Worm (Caenorhabditis elegans) whole organism, young adult: Measurements from ENCODE around the gene irk-3.
A peak's percentile ranks its signal among the peaks of the same experiment; 100 is the strongest.

Experiments used
- C06A6.2 ChIP-seq: fragments of 200-800 bp; sonication (Bioruptor generic); conservative IDR thresholded peaks from 2 replicates; pipeline ENCODE4 v1.3.6; 2022; ENCODE audit warnings: missing genetic modification characterization, missing compliant biosample characterization
- C17E4.6 ChIP-seq: fragments of 200-800 bp; sonication (Bioruptor generic); IDR thresholded peaks from 2 replicates; pipeline ENCODE4 v1.3.6; 2022; ENCODE audit warnings: missing genetic modification reagents, missing genetic modification characterization, missing compliant biosample characterization
- D2030.7 ChIP-seq: fragments of 200-800 bp; sonication (Bioruptor generic); IDR thresholded peaks from 2 replicates; pipeline ENCODE4 v1.3.6; 2022; ENCODE audit warnings: missing genetic modification reagents, missing genetic modification characterization, missing compliant biosample characterization
- F23B12.7 ChIP-seq: sonication (generic microtip); optimal IDR thresholded peaks from 2 replicates; lab custom pipeline; 2017; ENCODE audit warnings: missing genetic modification characterization, mild to moderate bottlenecking, missing compliant biosample characterization, antibody characterized with exemption, moderate library complexity; ENCODE audit not compliant: insufficient read depth
- F55B11.4 ChIP-seq: sonication (generic microtip); optimal IDR thresholded peaks from 2 replicates; lab custom pipeline; 2016; ENCODE audit warnings: missing compliant biosample characterization, missing genetic modification characterization, borderline replicate concordance; ENCODE audit not compliant: insufficient read depth
- F57C9.4 ChIP-seq: sonication (generic microtip); optimal IDR thresholded peaks from 2 replicates; lab custom pipeline; 2017; ENCODE audit warnings: mild to moderate bottlenecking, missing genetic modification characterization, missing compliant biosample characterization
- T26A5.8 ChIP-seq: sonication (generic microtip); optimal IDR thresholded peaks from 2 replicates; lab custom pipeline; 2016; ENCODE audit warnings: missing genetic modification characterization, missing compliant biosample characterization
- Y53G8AR.9 ChIP-seq: fragments of 200-800 bp; sonication (Bioruptor generic); conservative IDR thresholded peaks from 2 replicates; pipeline ENCODE4 v1.3.6; 2022; ENCODE audit warnings: missing genetic modification reagents, missing genetic modification characterization, missing compliant biosample characterization
- Y95B8A.8 ChIP-seq: fragments of 200-800 bp; sonication (Bioruptor generic); IDR thresholded peaks from 2 replicates; pipeline ENCODE4 v1.3.6; 2022; ENCODE audit warnings: missing genetic modification reagents, missing genetic modification characterization, missing compliant biosample characterization
- ZK185.1 ChIP-seq: sonication (generic microtip); optimal IDR thresholded peaks from 2 replicates; lab custom pipeline; 2016; ENCODE audit warnings: mild to moderate bottlenecking, missing genetic modification characterization, missing compliant biosample characterization; ENCODE audit not compliant: poor library complexity, severe bottlenecking
- akir-1 ChIP-seq: fragments of 200-800 bp; sonication (Bioruptor generic); optimal IDR thresholded peaks from 2 replicates; lab custom pipeline; 2018; ENCODE audit warnings: mild to moderate bottlenecking, missing genetic modification characterization, moderate library complexity, missing compliant biosample characterization
- ccch-3 ChIP-seq: fragments of 200-800 bp; sonication (Bioruptor generic); optimal IDR thresholded peaks from 2 replicates; lab custom pipeline; 2018; ENCODE audit warnings: mild to moderate bottlenecking, missing genetic modification characterization, missing compliant biosample characterization
- cebp-1 ChIP-seq, 2 experiments: fragments of 200-800 bp in 1 of 2; sonication (Bioruptor generic) in 1 of 2; sonication (generic microtip) in 1 of 2; IDR thresholded peaks in 1 of 2; optimal IDR thresholded peaks in 1 of 2; 2 replicates each; pipeline versions ENCODE4 v1.3.6 to Lab custom; 2017 to 2022; ENCODE audit warnings: missing compliant biosample characterization in 2 of 2, missing genetic modification characterization in 2 of 2, mild to moderate bottlenecking in 1 of 2, missing genetic modification reagents in 1 of 2, moderate library complexity in 1 of 2
- ceh-58 ChIP-seq: fragments of 200-800 bp; sonication (Bioruptor generic); IDR thresholded peaks from 2 replicates; pipeline ENCODE4 v1.3.6; 2022; ENCODE audit warnings: missing genetic modification characterization, missing compliant biosample characterization
- ceh-79 ChIP-seq: sonication (generic microtip); optimal IDR thresholded peaks from 2 replicates; lab custom pipeline; 2017; ENCODE audit warnings: mild to moderate bottlenecking, missing genetic modification characterization, missing compliant biosample characterization
- die-1 ChIP-seq: sonication (generic microtip); optimal IDR thresholded peaks from 2 replicates; lab custom pipeline; 2016; ENCODE audit warnings: missing genotype, mild to moderate bottlenecking, missing genetic modification characterization, missing compliant biosample characterization
- dox-1 ChIP-seq: fragments of 200-800 bp; sonication (Bioruptor generic); IDR thresholded peaks from 2 replicates; pipeline ENCODE4 v1.3.6; 2022; ENCODE audit warnings: missing genetic modification reagents, missing genetic modification characterization, missing compliant biosample characterization
- dpl-1 ChIP-seq: fragments of 150-350 bp; optimal IDR thresholded peaks from 2 replicates; lab custom pipeline; 2014; ENCODE audit warnings: missing biosample characterization, missing genetic modification reagents, missing genetic modification characterization
- efl-1 ChIP-seq: fragments of 150-350 bp; optimal IDR thresholded peaks from 2 replicates; lab custom pipeline; 2014; ENCODE audit warnings: missing biosample characterization, missing genetic modification reagents, missing genetic modification characterization
- ekl-4 ChIP-seq: fragments of 200-800 bp; sonication (Bioruptor generic); IDR thresholded peaks from 2 replicates; pipeline ENCODE4 v1.3.6; 2022; ENCODE audit warnings: missing genetic modification reagents, missing genetic modification characterization, missing compliant biosample characterization
- hlh-26 ChIP-seq: fragments of 200-800 bp; sonication (Bioruptor generic); conservative IDR thresholded peaks from 2 replicates; pipeline ENCODE4 v1.3.6; 2022; ENCODE audit warnings: missing genetic modification reagents, missing genetic modification characterization, missing compliant biosample characterization
- hsf-1 ChIP-seq: fragments of 200-800 bp; sonication (Bioruptor generic); IDR thresholded peaks from 2 replicates; pipeline ENCODE4 v1.3.6; 2022; ENCODE audit warnings: missing genetic modification reagents, missing genetic modification characterization, missing compliant biosample characterization
- lag-1 ChIP-seq: fragments of 200-800 bp; sonication (Bioruptor generic); IDR thresholded peaks from 2 replicates; pipeline ENCODE4 v1.3.6; 2022; ENCODE audit warnings: missing genetic modification reagents, missing genetic modification characterization, missing compliant biosample characterization
- madf-3 ChIP-seq: fragments of 200-800 bp; sonication (Bioruptor generic); IDR thresholded peaks from 2 replicates; pipeline ENCODE4 v1.3.6; 2022; ENCODE audit warnings: missing genetic modification reagents, missing genetic modification characterization, missing compliant biosample characterization
- mes-4 ChIP-seq: sonication (generic microtip); optimal IDR thresholded peaks from 2 replicates; lab custom pipeline; 2016; ENCODE audit warnings: missing genotype, missing genetic modification characterization, missing compliant biosample characterization
- nhr-120 ChIP-seq: fragments of 200-800 bp; sonication (Bioruptor generic); IDR thresholded peaks from 2 replicates; pipeline ENCODE4 v1.3.6; 2022; ENCODE audit warnings: missing genetic modification characterization, missing compliant biosample characterization
- nhr-80 ChIP-seq: sonication (generic microtip); optimal IDR thresholded peaks from 2 replicates; lab custom pipeline; 2016; ENCODE audit warnings: missing genetic modification characterization, missing compliant biosample characterization
- pbrm-1 ChIP-seq: fragments of 200-800 bp; sonication (Bioruptor generic); IDR thresholded peaks from 2 replicates; pipeline ENCODE4 v1.3.6; 2022; ENCODE audit warnings: missing genetic modification reagents, missing genetic modification characterization, missing compliant biosample characterization
- rcor-1 ChIP-seq: fragments of 200-800 bp; sonication (Bioruptor generic); IDR thresholded peaks from 2 replicates; pipeline ENCODE4 v1.3.6; 2022; ENCODE audit warnings: missing genetic modification reagents, missing genetic modification characterization, missing compliant biosample characterization
- rec-8 ChIP-seq, 2 experiments: sonication (generic microtip); optimal IDR thresholded peaks; 2 replicates each; lab custom pipeline; 2016; ENCODE audit warnings: mild to moderate bottlenecking in 2 of 2, missing genetic modification characterization in 2 of 2, missing genetic modification reagents in 2 of 2, missing genotype in 2 of 2, missing biosample characterization in 1 of 2, missing compliant biosample characterization in 1 of 2, moderate library complexity in 1 of 2
- snpc-4 ChIP-seq, 5 experiments: fragments of 150-350 bp in 1 of 5; sonication (generic microtip) in 4 of 5; optimal IDR thresholded peaks; 2 replicates each; lab custom pipeline; 2014 to 2018; ENCODE audit warnings: missing genetic modification characterization in 5 of 5, missing biosample characterization in 3 of 5, antibody characterized with exemption in 2 of 5, mild to moderate bottlenecking in 2 of 5, missing compliant biosample characterization in 2 of 5, missing genotype in 2 of 5, moderate library complexity in 2 of 5, missing genetic modification reagents in 1 of 5
- sptf-2 ChIP-seq: fragments of 200-800 bp; sonication (Bioruptor generic); optimal IDR thresholded peaks from 2 replicates; lab custom pipeline; 2018; ENCODE audit warnings: mild to moderate bottlenecking, missing genetic modification characterization, missing compliant biosample characterization
- zfh-2 ChIP-seq: fragments of 200-800 bp; sonication (Bioruptor generic); conservative IDR thresholded peaks from 2 replicates; pipeline ENCODE4 v1.3.6; 2022; ENCODE audit warnings: missing genetic modification reagents, missing genetic modification characterization, missing compliant biosample characterization
- ztf-22 ChIP-seq: fragments of 200-800 bp; sonication (Bioruptor generic); optimal IDR thresholded peaks from 2 replicates; lab custom pipeline; 2018; ENCODE audit warnings: mild to moderate bottlenecking, missing genetic modification characterization, moderate library complexity, missing compliant biosample characterization
- ztf-25 ChIP-seq: fragments of 200-800 bp; sonication (Bioruptor generic); IDR thresholded peaks from 2 replicates; pipeline ENCODE4 v1.3.6; 2022; ENCODE audit warnings: missing genetic modification reagents, missing genetic modification characterization, missing compliant biosample characterization
- ztf-26 ChIP-seq: sonication (generic microtip); optimal IDR thresholded peaks from 2 replicates; lab custom pipeline; 2017; ENCODE audit warnings: missing genetic modification characterization, missing compliant biosample characterization
- ztf-3 ChIP-seq: fragments of 200-800 bp; sonication (Bioruptor generic); optimal IDR thresholded peaks from 2 replicates; lab custom pipeline; 2018; ENCODE audit warnings: mild to moderate bottlenecking, missing genetic modification characterization, missing compliant biosample characterization

Gene irk-3

DNA sequence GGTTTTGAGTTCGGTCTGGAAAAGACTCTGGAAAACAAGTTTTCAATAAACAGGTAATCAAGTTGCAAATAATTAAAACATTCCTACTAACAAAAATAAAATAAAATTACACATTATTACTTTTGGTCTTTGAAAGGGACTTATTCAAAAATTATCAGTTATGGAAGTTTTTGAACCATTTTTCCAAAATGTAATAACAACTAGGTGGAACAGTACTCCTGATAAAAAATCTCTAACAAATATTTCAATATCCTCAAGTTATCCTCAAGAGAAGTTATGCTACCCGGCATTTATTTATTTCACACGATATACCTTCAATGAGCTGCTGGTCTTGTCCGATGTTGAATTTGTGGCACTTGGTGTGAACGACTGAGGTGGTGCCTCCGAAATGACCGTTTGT, 30.5 kb downstream of the irk-3 start:
- no peak for TF ChIP-seq efl-1 (GFP tag; lab: Kevin White, UChicago)
- TF ChIP-seq Y95B8A.8 (GFP tag; lab: Robert Waterston, UW) = no peak
- TF ChIP-seq nhr-80 (tag; lab: Kevin White, UChicago) = no peak
- TF ChIP-seq sptf-2 (GFP tag; lab: Kevin White, UChicago) = no peak
- no peak for TF ChIP-seq hsf-1 (GFP tag; lab: Robert Waterston, UW)
- TF ChIP-seq Y53G8AR.9 (GFP tag; lab: Robert Waterston, UW) = no peak

- TF ChIP-seq ztf-22 (GFP tag; lab: Kevin White, UChicago) (no peak), F23B12.7 (tag; lab: Kevin White, UChicago) (no peak), hsf-1 (GFP tag; lab: Robert Waterston, UW) (no peak), T26A5.8 (tag; lab: Kevin White, UChicago) (no peak), D2030.7 (GFP tag; lab: Robert Waterston, UW) (no peak), mes-4 (tag; lab: Kevin White, UChicago) (no peak)
- TF ChIP-seq, all 124 proteins: peak for 0
Observed at ce11 chrX:14338896-14339295, 31.3 kb downstream of the irk-3 start.

DNA sequence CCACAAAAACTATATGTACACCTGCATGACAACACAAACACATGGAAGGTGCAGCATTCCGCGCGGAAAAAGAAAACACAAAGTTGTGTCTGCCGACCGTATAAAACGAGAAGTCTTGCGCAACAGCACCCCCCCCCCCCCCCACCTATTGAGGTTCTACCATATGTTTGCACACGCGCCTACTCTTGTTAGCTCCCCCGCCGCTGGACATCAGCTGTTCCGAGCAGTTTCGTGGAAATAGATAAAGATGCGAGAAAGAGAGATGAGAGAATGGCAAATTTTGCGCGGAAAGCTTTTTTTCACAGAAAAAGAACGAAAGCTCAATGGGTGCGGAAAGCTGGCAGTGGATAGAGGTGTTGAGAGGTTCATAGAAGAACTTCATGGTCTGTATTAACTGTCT, 34.6 kb downstream of the irk-3 start:
- TF ChIP-seq ceh-58 (GFP tag; lab: Robert Waterston, UW) (no peak), ZK185.1 (tag; lab: Kevin White, UChicago) (no peak), rec-8 (tag; optimal IDR thresholded peaks at IDR 0.05; lab: Kevin White, UChicago) (no peak), hlh-26 (GFP tag; lab: Robert Waterston, UW) (no peak), dox-1 (no peak), akir-1 (no peak), zfh-2 (GFP tag; lab: Robert Waterston, UW) (peak; percentile 68), lag-1 (GFP tag; lab: Robert Waterston, UW) (no peak)

DNA sequence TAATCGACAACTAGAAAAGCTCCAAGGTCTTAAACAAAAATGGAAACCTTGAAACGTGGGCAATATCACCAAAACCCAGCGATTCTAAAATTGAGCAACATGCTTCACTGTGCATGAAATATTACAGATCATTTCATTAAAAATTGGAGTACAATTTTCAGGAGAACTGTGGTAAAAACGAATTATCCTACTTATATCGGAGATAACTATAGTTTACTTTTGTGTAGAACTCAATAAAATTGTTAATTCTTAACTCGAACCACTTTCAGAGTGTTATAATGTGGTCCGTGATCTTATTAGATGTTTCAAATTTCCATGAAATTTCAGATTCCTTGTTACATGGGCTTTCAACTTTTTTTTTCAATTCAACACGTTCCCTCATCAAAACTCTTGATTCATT, 35.0 kb downstream of the irk-3 start, which contains the start of gene K04G11.1:
K04G11.1 (plus strand) TSS at position 301 of the 400 bp plus-strand sequence.
- no peak for TF ChIP-seq ztf-3 (GFP tag; lab: Kevin White, UChicago)
- no peak for TF ChIP-seq ccch-3 (GFP tag; lab: Kevin White, UChicago)

DNA sequence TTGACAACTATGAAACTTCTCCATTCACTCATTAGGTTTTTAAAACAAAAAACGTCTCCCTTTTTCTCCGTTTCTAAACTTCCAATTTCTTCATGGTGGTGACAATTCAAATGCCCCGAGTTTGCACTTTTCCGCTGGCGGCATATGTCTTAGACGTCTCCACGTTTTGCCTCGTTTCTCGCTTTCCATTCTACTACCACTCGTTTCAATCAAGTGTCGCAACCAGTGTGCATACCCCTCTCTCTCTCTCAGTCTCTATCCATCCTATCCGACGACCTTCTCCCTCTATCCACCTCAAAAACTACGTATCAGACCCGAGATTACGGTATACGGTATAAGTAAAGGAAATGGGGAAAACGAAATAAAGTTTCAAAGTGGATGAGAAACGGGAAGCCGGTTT, 36.1 kb downstream of the irk-3 start:
- no peak for TF ChIP-seq ceh-79 (tag; lab: Kevin White, UChicago)
- no peak for TF ChIP-seq dpl-1 (GFP tag; lab: Kevin White, UChicago)
- TF ChIP-seq nhr-120 = no peak
- TF ChIP-seq efl-1 (GFP tag; lab: Kevin White, UChicago) = no peak
- TF ChIP-seq ekl-4 = no peak
- no peak for TF ChIP-seq cebp-1 (GFP tag; IDR thresholded peaks at IDR 0.05; lab: Robert Waterston, UW)
- TF ChIP-seq cebp-1 (tag; optimal IDR thresholded peaks at IDR 0.05; lab: Kevin White, UChicago) = no peak
- TF ChIP-seq pbrm-1 (GFP tag; lab: Robert Waterston, UW) = no peak
- TF ChIP-seq ztf-26 = no peak
- TF ChIP-seq nhr-80 (tag; lab: Kevin White, UChicago) = no peak
- no peak for TF ChIP-seq rcor-1 (GFP tag; lab: Robert Waterston, UW)
- no peak for TF ChIP-seq ztf-25 (GFP tag; lab: Robert Waterston, UW)
- TF ChIP-seq madf-3 (GFP tag; lab: Robert Waterston, UW) = no peak
- no peak for TF ChIP-seq die-1 (tag; lab: Kevin White, UChicago)
- TF ChIP-seq C17E4.6 (GFP tag; lab: Robert Waterston, UW) = no peak
- no peak for TF ChIP-seq C06A6.2 (GFP tag; lab: Robert Waterston, UW)
- TF ChIP-seq F57C9.4 (tag; lab: Kevin White, UChicago) = no peak
- no peak for TF ChIP-seq F55B11.4 (tag; lab: Kevin White, UChicago)
- no peak for TF ChIP-seq snpc-4 (GFP tag; optimal IDR thresholded peaks at IDR 0.05; lab: Kevin White, UChicago)
- no peak for TF ChIP-seq snpc-4 (tag; optimal IDR thresholded peaks at IDR 0.05; lab: Kevin White, UChicago)
